Fruit fly (Drosophila melanogaster) whole organism: Measurements from ENCODE around the gene CG42831.

Experiments used
- CG8478 ChIP-seq: fragments of >200 bp; optimal IDR thresholded peaks from 2 replicates; lab custom pipeline; 2018; ENCODE audit warnings: inconsistent platforms
- pan ChIP-seq: fragments of >200 bp; optimal IDR thresholded peaks from 2 replicates; lab custom pipeline; 2017
- usp ChIP-seq: fragments of >200 bp; optimal IDR thresholded peaks from 2 replicates; lab custom pipeline; 2017; ENCODE audit warnings: missing biosample characterization, missing genetic modification characterization, mixed read lengths

DNA sequence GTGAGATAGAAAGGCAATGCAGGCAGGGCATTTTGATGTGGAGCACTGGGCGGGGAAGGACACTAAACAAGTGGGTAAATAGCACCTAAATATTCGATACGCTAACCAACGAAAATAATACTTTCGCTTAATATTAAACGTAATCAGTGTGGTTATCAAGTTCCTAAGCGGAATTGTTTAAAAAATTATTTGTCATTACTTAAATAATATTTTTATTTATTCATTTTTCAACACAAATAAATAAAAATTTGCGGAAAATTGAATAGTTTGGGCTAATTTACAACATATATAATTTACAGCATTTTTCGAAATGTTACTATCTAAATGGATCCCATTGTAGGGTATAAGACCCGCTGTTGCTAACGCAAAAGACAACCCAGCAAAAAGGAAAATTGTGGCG lies 1.7 kb upstream of the CG42831 start:
- TF ChIP-seq pan (lab: Kevin White, UChicago) (no peak), CG8478 (lab: Kevin White, UChicago) (no peak), usp (GFP tag; lab: Kevin White, UChicago) (no peak)
